Worm (Caenorhabditis elegans) whole organism, late embryonic: ENCODE results near the gene F56A8.4.

Experiments
- ceh-19 ChIP-seq: fragments of 200-800 bp; sonication (Bioruptor generic); optimal IDR thresholded peaks from 2 replicates; lab custom pipeline; 2018; ENCODE audit warnings: mild to moderate bottlenecking, missing genetic modification characterization, missing compliant biosample characterization
- ceh-45 ChIP-seq: fragments of 200-800 bp; sonication (Bioruptor generic); IDR thresholded peaks from 2 replicates; pipeline ENCODE4 v1.3.6; 2022; ENCODE audit warnings: missing genetic modification reagents, missing genetic modification characterization, missing compliant biosample characterization
- lin-11 ChIP-seq: fragments of 200-800 bp; sonication (Bioruptor generic); optimal IDR thresholded peaks from 2 replicates; lab custom pipeline; 2018; ENCODE audit warnings: mild to moderate bottlenecking, missing genetic modification characterization, missing compliant biosample characterization
- pag-3 ChIP-seq: sonication (generic microtip); optimal IDR thresholded peaks from 2 replicates; lab custom pipeline; 2016; ENCODE audit warnings: missing compliant biosample characterization, missing genetic modification characterization, borderline replicate concordance

ce11 chrIII:13276958-13277357 lies 13.9 kb downstream of the F56A8.4 start, which contains the start of gene unc-64:
- no peak for TF ChIP-seq lin-11 (tag; lab: Kevin White, UChicago)
- no peak for TF ChIP-seq ceh-19
- TF ChIP-seq pag-3 (tag; lab: Kevin White, UChicago) = no peak
- TF ChIP-seq ceh-45 (GFP tag; lab: Robert Waterston, UW) = no peak
